Fruit fly (Drosophila melanogaster): ENCODE data around the gene CG31635.

CG31635 gene

dm6 chr2L:6610683-6611373, 38.1 kb downstream of the CG31635 start, which contains the start of gene CG11050 (continued):
- TF ChIP-seq kay (GFP tag; optimal IDR thresholded peaks at IDR 0.05): peak; percentile 100
- TF ChIP-seq CG10147 (GFP tag; optimal IDR thresholded peaks at IDR 0.05): peak; percentile 67
- no peak for TF ChIP-seq Trl (optimal IDR thresholded peaks at IDR 0.05)
- TF ChIP-seq Trl (GFP tag; optimal IDR thresholded peaks at IDR 0.05): peak; percentile 82
- TF ChIP-seq yki (optimal IDR thresholded peaks at IDR 0.05): no peak
- peak; percentile 96 for TF ChIP-seq stwl (tag; optimal IDR thresholded peaks at IDR 0.05)
- TF ChIP-seq sens (GFP tag): peak; percentile 91
- peak; percentile 73 for TF ChIP-seq CG16863 (GFP tag; optimal IDR thresholded peaks at IDR 0.05)
- no peak for TF ChIP-seq danr (GFP tag; IDR thresholded peaks at IDR 0.05)
- no peak for TF ChIP-seq Dip2 (GFP tag; IDR thresholded peaks at IDR 0.05)
- peak; percentile 25 for TF ChIP-seq CG11723 (GFP tag; optimal IDR thresholded peaks at IDR 0.05)
- TF ChIP-seq CG9437 (GFP tag; optimal IDR thresholded peaks at IDR 0.05): peak; percentile 36
- no peak for TF ChIP-seq br (optimal IDR thresholded peaks at IDR 0.05)
- peak; percentile 75 for TF ChIP-seq CG2875 (GFP tag; optimal IDR thresholded peaks at IDR 0.05)
- peak; percentile 78 for TF ChIP-seq CG14014 (GFP tag; IDR thresholded peaks at IDR 0.05)
- TF ChIP-seq CG18476 (GFP tag; optimal IDR thresholded peaks at IDR 0.05): peak; percentile 63
- TF ChIP-seq schlank (tag; optimal IDR thresholded peaks at IDR 0.05): peak; percentile 34
- TF ChIP-seq amos (GFP tag; IDR thresholded peaks at IDR 0.05; ENCODE audit: partially characterized antibody): peak; percentile 60
- TF ChIP-seq CG8089 (GFP tag; optimal IDR thresholded peaks at IDR 0.05): peak; percentile 76
- TF ChIP-seq CG9932 (GFP tag; IDR thresholded peaks at IDR 0.05): peak; percentile 87
- peak; percentile 31 for TF ChIP-seq trh (GFP tag; optimal IDR thresholded peaks at IDR 0.05)
- no peak for TF ChIP-seq sqz (GFP tag; optimal IDR thresholded peaks at IDR 0.05)
- peak; percentile 77 for TF ChIP-seq CG34422 (GFP tag; IDR thresholded peaks at IDR 0.05)
- TF ChIP-seq CG32772 (GFP tag; IDR thresholded peaks at IDR 0.05): peak; percentile 46; the same call in 1 of the 2 replicates
- TF ChIP-seq NFAT (GFP tag; IDR thresholded peaks at IDR 0.05): peak; percentile 81
- peak; percentile 55; the same call in 1 of the 2 replicates for TF ChIP-seq gsb (GFP tag; IDR thresholded peaks at IDR 0.05)
- peak; percentile 85 for TF ChIP-seq Dek (tag; optimal IDR thresholded peaks at IDR 0.05)
- TF ChIP-seq dm (GFP tag; optimal IDR thresholded peaks at IDR 0.05): peak; percentile 75
- TF ChIP-seq prd (optimal IDR thresholded peaks at IDR 0.05): no peak
- TF ChIP-seq prd (GFP tag; IDR thresholded peaks at IDR 0.05): peak; percentile 73
- peak; percentile 37 for TF ChIP-seq bigmax (GFP tag; optimal IDR thresholded peaks at IDR 0.05)
- TF ChIP-seq sob (GFP tag; IDR thresholded peaks at IDR 0.05): peak; percentile 86
- peak; percentile 80 for TF ChIP-seq jumu (GFP tag; optimal IDR thresholded peaks at IDR 0.05)
- TF ChIP-seq CG14710 (tag; optimal IDR thresholded peaks at IDR 0.05): peak; percentile 84
- TF ChIP-seq HmgD (GFP tag; optimal IDR thresholded peaks at IDR 0.05): peak; percentile 97
- peak; percentile 62 for TF ChIP-seq cwo (GFP tag; optimal IDR thresholded peaks at IDR 0.05)
- TF ChIP-seq Awh (GFP tag; IDR thresholded peaks at IDR 0.05): peak; percentile 39; the same call in 1 of the 2 replicates
- no peak for TF ChIP-seq vnd (GFP tag; IDR thresholded peaks at IDR 0.05; ENCODE audit: partially characterized antibody)
- TF ChIP-seq so (GFP tag; IDR thresholded peaks at IDR 0.05): peak; percentile 61; the same call in 1 of the 3 replicates
- peak; percentile 84 for TF ChIP-seq tx (GFP tag; optimal IDR thresholded peaks at IDR 0.05)
- peak; percentile 77 for TF ChIP-seq CG7987 (GFP tag; optimal IDR thresholded peaks at IDR 0.05)
- TF ChIP-seq Dbx (GFP tag; IDR thresholded peaks at IDR 0.05): peak; percentile 88
- TF ChIP-seq seq (GFP tag; IDR thresholded peaks at IDR 0.05): 0 out of 2 replicates have a peak, but pooled peaks have one; percentile 35
- TF ChIP-seq CG3838 (GFP tag; optimal IDR thresholded peaks at IDR 0.05): peak; percentile 31
- TF ChIP-seq Hr51 (GFP tag; optimal IDR thresholded peaks at IDR 0.05): peak; percentile 81 to 87
- TF ChIP-seq Nf-YB (GFP tag; optimal IDR thresholded peaks at IDR 0.05): peak; percentile 45
- peak; percentile 66 for TF ChIP-seq Oli (tag; optimal IDR thresholded peaks at IDR 0.05)
- peak; percentile 94 for TF ChIP-seq nerfin-1 (tag; optimal IDR thresholded peaks at IDR 0.05)
- peak; percentile 71; the same call in 2 of the 3 replicates for TF ChIP-seq C15 (GFP tag; IDR thresholded peaks at IDR 0.05)
- peak; percentile 55 for TF ChIP-seq Optix (GFP tag; IDR thresholded peaks at IDR 0.05)
- peak; percentile 77 for TF ChIP-seq NK7.1 (GFP tag; optimal IDR thresholded peaks at IDR 0.05)

Data from whole organism, embryonic.